Worm (Caenorhabditis elegans): Measurements from ENCODE around the gene F14F3.5.

The F14F3.5 gene

ce11 chrX:10528993-10529392, at the start of gene F14F3.5, which contains the start of gene slcf-1:
Gene F14F3.5, minus strand, starts transcription at chrX:10529226.
Gene slcf-1, plus strand, starts transcription at chrX:10529294.
- TF ChIP-seq tbx-37 (GFP tag; conservative IDR thresholded peaks at IDR 0.05), result no peak
- no peak for TF ChIP-seq tra-4 (tag; optimal IDR thresholded peaks at IDR 0.05)
- TF ChIP-seq scrt-1 (GFP tag; IDR thresholded peaks at IDR 0.05), result no peak
- TF ChIP-seq ama-1 (optimal IDR thresholded peaks at IDR 0.05), result no peak
- TF ChIP-seq hnd-1 (tag; optimal IDR thresholded peaks at IDR 0.05), result no peak
- no peak for TF ChIP-seq B0310.2 (tag; optimal IDR thresholded peaks at IDR 0.05)
- TF ChIP-seq hmg-4 (GFP tag; optimal IDR thresholded peaks at IDR 0.05), result no peak
- TF ChIP-seq F13C5.2 (tag; optimal IDR thresholded peaks at IDR 0.05), result no peak
- no peak for TF ChIP-seq hmbx-1 (tag; optimal IDR thresholded peaks at IDR 0.05)

- TF ChIP-seq B0310.2 (tag; optimal IDR thresholded peaks at IDR 0.05), result no peak
- no peak for TF ChIP-seq ama-1 (optimal IDR thresholded peaks at IDR 0.05)
- TF ChIP-seq ets-7 (tag; optimal IDR thresholded peaks at IDR 0.05), result no peak
- no peak for TF ChIP-seq hmbx-1 (tag; optimal IDR thresholded peaks at IDR 0.05)
- TF ChIP-seq pes-1 (GFP tag; IDR thresholded peaks at IDR 0.05), result no peak
- no peak for TF ChIP-seq aly-1 (tag; optimal IDR thresholded peaks at IDR 0.05)
- TF ChIP-seq F13C5.2 (tag; optimal IDR thresholded peaks at IDR 0.05), result no peak
- no peak for TF ChIP-seq sea-1 (GFP tag; conservative IDR thresholded peaks at IDR 0.05)
- TF ChIP-seq flt-1 (GFP tag; IDR thresholded peaks at IDR 0.05), result no peak
- TF ChIP-seq tbx-11 (GFP tag; IDR thresholded peaks at IDR 0.05), result no peak
Observed at ce11 chrX:10576872-10577271, 47.8 kb upstream of the F14F3.5 start, which contains the start of gene nhx-5. Gene nhx-5, plus strand, starts transcription at chrX:10576953.

ce11 chrX:10576410-10576809, 47.4 kb upstream of the F14F3.5 start:
- TF ChIP-seq hmbx-1 (tag; optimal IDR thresholded peaks at IDR 0.05) (no peak), F13C5.2 (tag; optimal IDR thresholded peaks at IDR 0.05) (no peak), sea-1 (GFP tag; conservative IDR thresholded peaks at IDR 0.05) (no peak), B0310.2 (tag; optimal IDR thresholded peaks at IDR 0.05) (no peak), tra-4 (tag; optimal IDR thresholded peaks at IDR 0.05) (no peak), hmg-4 (GFP tag; optimal IDR thresholded peaks at IDR 0.05) (no peak), aly-1 (tag; optimal IDR thresholded peaks at IDR 0.05) (no peak), tbx-11 (GFP tag; IDR thresholded peaks at IDR 0.05) (no peak), scrt-1 (GFP tag; IDR thresholded peaks at IDR 0.05) (no peak), ama-1 (optimal IDR thresholded peaks at IDR 0.05) (no peak), ceh-13 (GFP tag; optimal IDR thresholded peaks at IDR 0.05) (no peak), ceh-36 (tag; optimal IDR thresholded peaks at IDR 0.05) (no peak), ets-7 (tag; optimal IDR thresholded peaks at IDR 0.05) (no peak), pes-1 (GFP tag; IDR thresholded peaks at IDR 0.05) (no peak), tbx-37 (GFP tag; conservative IDR thresholded peaks at IDR 0.05) (no peak)

- TF ChIP-seq hmbx-1 (tag; optimal IDR thresholded peaks at IDR 0.05), result no peak
- no peak for TF ChIP-seq ama-1 (optimal IDR thresholded peaks at IDR 0.05)
- TF ChIP-seq hnd-1 (tag; optimal IDR thresholded peaks at IDR 0.05), result no peak
- no peak for TF ChIP-seq hmg-4 (GFP tag; optimal IDR thresholded peaks at IDR 0.05)
- TF ChIP-seq sea-1 (GFP tag; conservative IDR thresholded peaks at IDR 0.05), result no peak
- TF ChIP-seq scrt-1 (GFP tag; IDR thresholded peaks at IDR 0.05), result no peak
- TF ChIP-seq pes-1 (GFP tag; IDR thresholded peaks at IDR 0.05), result no peak
- TF ChIP-seq ceh-36 (tag; optimal IDR thresholded peaks at IDR 0.05), result no peak
- no peak for TF ChIP-seq tbx-11 (GFP tag; IDR thresholded peaks at IDR 0.05)
- no peak for TF ChIP-seq flt-1 (GFP tag; IDR thresholded peaks at IDR 0.05)
- TF ChIP-seq ceh-13 (GFP tag; optimal IDR thresholded peaks at IDR 0.05), result no peak
- no peak for TF ChIP-seq aly-1 (tag; optimal IDR thresholded peaks at IDR 0.05)
- TF ChIP-seq tra-4 (tag; optimal IDR thresholded peaks at IDR 0.05), result no peak
- TF ChIP-seq B0310.2 (tag; optimal IDR thresholded peaks at IDR 0.05), result no peak
- no peak for TF ChIP-seq tbx-37 (GFP tag; conservative IDR thresholded peaks at IDR 0.05)
- no peak for TF ChIP-seq F13C5.2 (tag; optimal IDR thresholded peaks at IDR 0.05)
- no peak for TF ChIP-seq ets-7 (tag; optimal IDR thresholded peaks at IDR 0.05)
Observed at ce11 chrX:10569185-10569584, 40.2 kb upstream of the F14F3.5 start, which contains the start of gene bet-2. Gene bet-2, plus strand, starts transcription at chrX:10569273.

- TF ChIP-seq B0310.2 (tag; optimal IDR thresholded peaks at IDR 0.05) (peak; percentile 53), hnd-1 (tag; optimal IDR thresholded peaks at IDR 0.05) (no peak), ama-1 (optimal IDR thresholded peaks at IDR 0.05) (no peak), hmbx-1 (tag; optimal IDR thresholded peaks at IDR 0.05) (no peak), scrt-1 (GFP tag; IDR thresholded peaks at IDR 0.05) (no peak), ets-7 (tag; optimal IDR thresholded peaks at IDR 0.05) (peak; percentile 43), pes-1 (GFP tag; IDR thresholded peaks at IDR 0.05) (0 out of 2 replicates have a peak, but pooled peaks have one; percentile 6), hmg-4 (GFP tag; optimal IDR thresholded peaks at IDR 0.05) (peak; percentile 90), tbx-37 (GFP tag; conservative IDR thresholded peaks at IDR 0.05) (no peak; the same call in 1 of the 2 replicates), F13C5.2 (tag; optimal IDR thresholded peaks at IDR 0.05) (peak; percentile 87), ceh-13 (GFP tag; optimal IDR thresholded peaks at IDR 0.05) (peak; percentile 9), tbx-11 (GFP tag; IDR thresholded peaks at IDR 0.05) (no peak), ceh-36 (tag; optimal IDR thresholded peaks at IDR 0.05) (no peak), flt-1 (GFP tag; IDR thresholded peaks at IDR 0.05) (peak; percentile 22), tra-4 (tag; optimal IDR thresholded peaks at IDR 0.05) (no peak), sea-1 (GFP tag; conservative IDR thresholded peaks at IDR 0.05) (0 out of 2 replicates have a peak, but pooled peaks have one; percentile 75), aly-1 (tag; optimal IDR thresholded peaks at IDR 0.05) (peak; percentile 20)
Observed at ce11 chrX:10568385-10569149, 39.5 kb upstream of the F14F3.5 start.

ce11 chrX:10566775-10567174, 37.7 kb upstream of the F14F3.5 start:
- TF ChIP-seq ceh-36 (tag; optimal IDR thresholded peaks at IDR 0.05), result no peak
- TF ChIP-seq hmbx-1 (tag; optimal IDR thresholded peaks at IDR 0.05), result no peak
- TF ChIP-seq sea-1 (GFP tag; conservative IDR thresholded peaks at IDR 0.05), result no peak
- TF ChIP-seq scrt-1 (GFP tag; IDR thresholded peaks at IDR 0.05), result no peak
- no peak for TF ChIP-seq aly-1 (tag; optimal IDR thresholded peaks at IDR 0.05)
- no peak for TF ChIP-seq F13C5.2 (tag; optimal IDR thresholded peaks at IDR 0.05)
- TF ChIP-seq hmg-4 (GFP tag; optimal IDR thresholded peaks at IDR 0.05), result no peak
- no peak for TF ChIP-seq ceh-13 (GFP tag; optimal IDR thresholded peaks at IDR 0.05)
- TF ChIP-seq ama-1 (optimal IDR thresholded peaks at IDR 0.05), result no peak
- TF ChIP-seq tra-4 (tag; optimal IDR thresholded peaks at IDR 0.05), result no peak
- TF ChIP-seq pes-1 (GFP tag; IDR thresholded peaks at IDR 0.05), result no peak
- TF ChIP-seq ets-7 (tag; optimal IDR thresholded peaks at IDR 0.05), result no peak
- no peak for TF ChIP-seq flt-1 (GFP tag; IDR thresholded peaks at IDR 0.05)
- no peak for TF ChIP-seq hnd-1 (tag; optimal IDR thresholded peaks at IDR 0.05)
- no peak for TF ChIP-seq tbx-37 (GFP tag; conservative IDR thresholded peaks at IDR 0.05)

Data from whole organism, early embryonic.